Worm (Caenorhabditis elegans) whole organism, L1 larva: Measurements from ENCODE around the gene mlp-1.

ENCODE experiments used
- ceh-63 ChIP-seq: fragments of 200-800 bp; sonication (Bioruptor generic); optimal IDR thresholded peaks from 2 replicates; lab custom pipeline; 2018; ENCODE audit warnings: mild to moderate bottlenecking, missing genetic modification characterization, missing compliant biosample characterization
- ceh-82 ChIP-seq, 3 experiments: fragments of 150-350 bp in 1 of 3; sonication (generic microtip) in 2 of 3; optimal IDR thresholded peaks; 2 replicates each; lab custom pipeline; 2014 to 2017; ENCODE audit warnings: missing biosample characterization in 3 of 3, missing genetic modification characterization in 3 of 3
- efl-1 ChIP-seq, 4 experiments: fragments of 150-350 bp; optimal IDR thresholded peaks in 3 of 4; peaks in 1 of 4; 1 replicate in 1 of 4; 2 replicates in 3 of 4; lab custom pipeline; 2014; ENCODE audit warnings: missing biosample characterization in 2 of 4, missing genetic modification characterization in 2 of 4, missing genetic modification reagents in 2 of 4
- egl-13 ChIP-seq: sonication (generic microtip); optimal IDR thresholded peaks from 2 replicates; lab custom pipeline; 2016; ENCODE audit warnings: missing genotype, missing genetic modification reagents, missing genetic modification characterization, missing compliant biosample characterization
- jun-1 ChIP-seq: fragments of 150-350 bp; optimal IDR thresholded peaks from 2 replicates; lab custom pipeline; 2014; ENCODE audit warnings: missing biosample characterization, missing genetic modification reagents, missing genetic modification characterization
- lin-13 ChIP-seq: fragments of 150-350 bp; optimal IDR thresholded peaks from 2 replicates; lab custom pipeline; 2014; ENCODE audit warnings: missing biosample characterization, missing genetic modification reagents, missing genetic modification characterization
- nhr-77 ChIP-seq: fragments of 150-350 bp; optimal IDR thresholded peaks from 2 replicates; lab custom pipeline; 2014; ENCODE audit warnings: missing biosample characterization, missing genetic modification characterization
- snpc-4 ChIP-seq: fragments of 150-350 bp; optimal IDR thresholded peaks from 2 replicates; lab custom pipeline; 2014; ENCODE audit warnings: missing biosample characterization, missing genetic modification characterization
- tbx-2 ChIP-seq: sonication (generic microtip); optimal IDR thresholded peaks from 2 replicates; lab custom pipeline; 2016; ENCODE audit warnings: missing genetic modification characterization, missing compliant biosample characterization

DNA sequence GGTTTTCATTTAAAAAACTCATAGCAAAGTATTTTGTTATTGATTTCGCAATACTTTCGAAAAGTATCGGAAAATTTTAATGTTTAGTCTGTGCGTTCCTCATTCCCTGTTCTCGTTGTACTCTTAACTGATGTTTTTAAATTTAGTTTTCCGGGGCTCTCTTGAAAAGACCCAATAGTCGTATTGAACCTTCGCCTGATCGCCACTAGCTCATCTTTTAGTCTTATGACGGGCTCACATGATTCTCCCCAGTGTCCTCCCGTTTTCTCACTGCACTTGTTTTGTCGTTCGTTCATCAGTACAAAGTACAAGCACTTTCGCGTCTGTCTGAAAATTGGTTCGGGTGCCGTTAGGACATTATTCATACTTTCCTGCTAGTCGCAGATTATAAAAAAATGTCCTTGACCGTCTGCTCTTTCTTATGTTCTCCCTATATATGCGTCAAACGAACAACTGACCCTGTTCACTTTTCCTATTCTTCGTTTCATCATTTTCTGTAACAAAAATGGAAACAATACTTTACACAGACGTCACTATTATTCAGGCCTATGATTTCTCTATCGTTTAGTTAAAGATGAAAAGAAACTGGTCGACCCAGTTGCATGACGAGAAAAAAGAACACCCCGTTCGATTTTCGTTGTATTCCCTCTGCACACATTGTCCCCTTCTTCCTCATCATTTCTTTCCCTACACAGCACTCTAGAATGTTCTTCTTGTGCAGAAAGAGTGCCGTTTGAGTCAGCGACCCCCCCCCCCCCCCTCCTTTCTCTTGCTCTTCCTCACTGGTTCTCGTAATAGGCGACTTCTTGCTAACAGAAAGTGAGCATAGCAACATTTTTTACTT, 35.2 kb downstream of the mlp-1 start, which contains the start of gene ubq-1:
- TF ChIP-seq ceh-82 (tag; optimal IDR thresholded peaks at IDR 0.05; lab: Kevin White, UChicago), result no peak
- no peak for TF ChIP-seq jun-1 (tag; lab: Kevin White, UChicago)
- TF ChIP-seq lin-13 (GFP tag; lab: Kevin White, UChicago), result no peak
- TF ChIP-seq ceh-63 (GFP tag; lab: Kevin White, UChicago), result no peak
- no peak for TF ChIP-seq snpc-4 (tag; lab: Kevin White, UChicago)
- TF ChIP-seq nhr-77 (tag; lab: Kevin White, UChicago), result no peak
- no peak for TF ChIP-seq tbx-2 (tag; lab: Kevin White, UChicago)
- TF ChIP-seq egl-13, result no peak
- TF ChIP-seq efl-1 (optimal IDR thresholded peaks at IDR 0.05; lab: Kevin White, UChicago), result no peak
- peak in 1 of 2 experiments; percentile 65 for TF ChIP-seq efl-1 (GFP tag; optimal IDR thresholded peaks at IDR 0.05 in 1 of 2; lab: Kevin White, UChicago)
